Fruit fly (Drosophila melanogaster) whole organism, prepupa: ENCODE results near the gene Hnf4.

ENCODE experiments used
- Blimp-1 ChIP-seq: fragments of 200-800 bp; sonication (Bioruptor generic); optimal IDR thresholded peaks from 3 replicates; lab custom pipeline; 2017; ENCODE audit warnings: missing biosample characterization, missing genetic modification characterization, mild to moderate bottlenecking, moderate library complexity, missing genetic modification reagents
- CG10631 ChIP-seq: fragments of 200-800 bp; sonication (Bioruptor generic); optimal IDR thresholded peaks from 2 replicates; lab custom pipeline; 2016; ENCODE audit warnings: missing biosample characterization, missing genetic modification characterization
- CG10669 ChIP-seq: fragments of 200-800 bp; sonication (Bioruptor generic); optimal IDR thresholded peaks from 3 replicates; lab custom pipeline; 2018; ENCODE audit warnings: missing biosample characterization, mild to moderate bottlenecking, missing genetic modification characterization, moderate library complexity
- CG11294 ChIP-seq: fragments of 200-800 bp; sonication (Bioruptor generic); IDR thresholded peaks from 2 replicates; pipeline ENCODE4 v1.3.6; 2022; ENCODE audit warnings: missing biosample characterization, missing genetic modification characterization
- CG11762 ChIP-seq: fragments of 200-800 bp; sonication (Bioruptor generic); optimal IDR thresholded peaks from 3 replicates; lab custom pipeline; 2016; ENCODE audit warnings: missing biosample characterization, missing genetic modification characterization; ENCODE audit not compliant: insufficient read depth
- CG11902 ChIP-seq: fragments of 200-800 bp; sonication (Bioruptor generic); optimal IDR thresholded peaks from 3 replicates; lab custom pipeline; 2016; ENCODE audit warnings: missing biosample characterization, missing genetic modification characterization
- CG15336 ChIP-seq: fragments of 200-800 bp; sonication (Bioruptor generic); IDR thresholded peaks from 2 replicates; pipeline ENCODE4 v1.3.6; 2022; ENCODE audit warnings: missing biosample characterization, missing genetic modification characterization
- CG16779 ChIP-seq: fragments of 200-800 bp; sonication (Bioruptor generic); optimal IDR thresholded peaks from 3 replicates; lab custom pipeline; 2017; ENCODE audit warnings: missing biosample characterization, mild to moderate bottlenecking, missing genetic modification characterization
- CG32006 ChIP-seq: fragments of 200-800 bp; sonication (Bioruptor generic); optimal IDR thresholded peaks from 3 replicates; lab custom pipeline; 2017; ENCODE audit warnings: missing biosample characterization, mild to moderate bottlenecking, missing genetic modification characterization
- CG34406 ChIP-seq: fragments of 200-800 bp; sonication (Bioruptor generic); optimal IDR thresholded peaks from 3 replicates; lab custom pipeline; 2016; ENCODE audit warnings: missing biosample characterization, missing genetic modification characterization
- CG4318 ChIP-seq: fragments of 200-800 bp; sonication (Bioruptor generic); optimal IDR thresholded peaks from 3 replicates; lab custom pipeline; 2017; ENCODE audit warnings: missing biosample characterization, mild to moderate bottlenecking, missing genetic modification characterization
- CG6163 ChIP-seq: fragments of 200-800 bp; sonication (Bioruptor generic); IDR thresholded peaks from 3 replicates; pipeline ENCODE4 v1.3.6; 2022; ENCODE audit warnings: missing biosample characterization, missing genetic modification characterization
- CG6276 ChIP-seq: fragments of 200-800 bp; sonication (Bioruptor generic); optimal IDR thresholded peaks from 2 replicates; lab custom pipeline; 2017; ENCODE audit warnings: missing biosample characterization, mild to moderate bottlenecking, missing genetic modification characterization
- CG6792 ChIP-seq: fragments of 200-800 bp; sonication (Bioruptor generic); optimal IDR thresholded peaks from 3 replicates; lab custom pipeline; 2016; ENCODE audit warnings: missing biosample characterization, missing genetic modification characterization
- CG7368 ChIP-seq: fragments of 200-800 bp; sonication (Bioruptor generic); optimal IDR thresholded peaks from 3 replicates; lab custom pipeline; 2016; ENCODE audit warnings: missing biosample characterization, missing genetic modification characterization
- CG8119 ChIP-seq: fragments of 200-800 bp; sonication (Bioruptor generic); IDR thresholded peaks from 3 replicates; pipeline ENCODE4 v1.3.6; 2022; ENCODE audit warnings: missing biosample characterization, missing genetic modification characterization
- CG8319 ChIP-seq: fragments of 200-800 bp; sonication (Bioruptor generic); optimal IDR thresholded peaks from 3 replicates; lab custom pipeline; 2016; ENCODE audit warnings: missing biosample characterization, missing genetic modification characterization
- CG8632 ChIP-seq: fragments of 200-800 bp; sonication (Bioruptor generic); optimal IDR thresholded peaks from 3 replicates; lab custom pipeline; 2016; ENCODE audit warnings: missing biosample characterization, missing genetic modification characterization
- CG9139 ChIP-seq: fragments of 200-800 bp; sonication (Bioruptor generic); optimal IDR thresholded peaks from 3 replicates; lab custom pipeline; 2017; ENCODE audit warnings: missing biosample characterization, mild to moderate bottlenecking, missing genetic modification characterization
- Eip75B ChIP-seq: fragments of 200-800 bp; sonication (Bioruptor generic); optimal IDR thresholded peaks from 3 replicates; lab custom pipeline; 2016; ENCODE audit warnings: missing biosample characterization, missing genetic modification characterization
- Eip78C ChIP-seq: fragments of 200-800 bp; sonication (Bioruptor generic); peaks from one replicate; lab custom pipeline; 2016; ENCODE audit warnings: missing biosample characterization, missing genetic modification characterization
- Eip93F ChIP-seq: fragments of 200-800 bp; sonication (Bioruptor generic); optimal IDR thresholded peaks from 2 replicates; lab custom pipeline; 2016; ENCODE audit warnings: missing biosample characterization, mild to moderate bottlenecking, missing genetic modification characterization
- Ets21C ChIP-seq: fragments of 200-800 bp; sonication (Bioruptor generic); optimal IDR thresholded peaks from 3 replicates; lab custom pipeline; 2016; ENCODE audit warnings: missing biosample characterization, missing genetic modification characterization
- Ets96B ChIP-seq: fragments of 200-800 bp; optimal IDR thresholded peaks from 2 replicates; lab custom pipeline; 2019; ENCODE audit warnings: missing biosample characterization, mild to moderate bottlenecking, missing genetic modification characterization, moderate library complexity
- Gug ChIP-seq: fragments of 200-800 bp; sonication (Bioruptor generic); IDR thresholded peaks from 2 replicates; pipeline ENCODE4 v1.3.6; 2022; ENCODE audit warnings: missing biosample characterization, missing genetic modification characterization
- Hr38 ChIP-seq: sonication (Bioruptor generic); optimal IDR thresholded peaks from 2 replicates; lab custom pipeline; 2016; ENCODE audit warnings: missing biosample characterization, missing genetic modification characterization
- Hr4 ChIP-seq: fragments of 200-800 bp; sonication (Bioruptor generic); optimal IDR thresholded peaks from 3 replicates; lab custom pipeline; 2016; ENCODE audit warnings: missing biosample characterization, missing genetic modification characterization
- Lpt ChIP-seq: fragments of 200-800 bp; sonication (Bioruptor generic); optimal IDR thresholded peaks from 3 replicates; lab custom pipeline; 2016; ENCODE audit warnings: missing biosample characterization, missing genetic modification characterization
- Met ChIP-seq: fragments of 200-800 bp; sonication (Bioruptor generic); optimal IDR thresholded peaks from 3 replicates; lab custom pipeline; 2016; ENCODE audit warnings: missing biosample characterization, missing genetic modification characterization
- OdsH ChIP-seq: fragments of 200-800 bp; sonication (Bioruptor generic); optimal IDR thresholded peaks from 3 replicates; lab custom pipeline; 2016; ENCODE audit warnings: missing biosample characterization, missing genetic modification characterization
- Smox ChIP-seq: fragments of 200-800 bp; sonication (Bioruptor generic); optimal IDR thresholded peaks from 3 replicates; lab custom pipeline; 2016; ENCODE audit warnings: missing biosample characterization, missing genetic modification characterization
- Sox102F ChIP-seq: fragments of 200-800 bp; sonication (Bioruptor generic); optimal IDR thresholded peaks from 2 replicates; lab custom pipeline; 2016; ENCODE audit warnings: missing biosample characterization, mild to moderate bottlenecking, missing genetic modification characterization
- Sox14 ChIP-seq: fragments of 200-800 bp; sonication (Bioruptor generic); optimal IDR thresholded peaks from 3 replicates; lab custom pipeline; 2016; ENCODE audit warnings: missing biosample characterization, missing genetic modification characterization
- Sox15 ChIP-seq: fragments of 200-800 bp; sonication (Bioruptor generic); optimal IDR thresholded peaks from 3 replicates; lab custom pipeline; 2016; ENCODE audit warnings: missing biosample characterization, missing genetic modification characterization
- acj6 ChIP-seq: fragments of 200-800 bp; sonication (Bioruptor generic); optimal IDR thresholded peaks from 3 replicates; lab custom pipeline; 2016; ENCODE audit warnings: missing biosample characterization, missing genetic modification characterization
- cyc ChIP-seq: fragments of 200-800 bp; sonication (Bioruptor generic); optimal IDR thresholded peaks from 3 replicates; lab custom pipeline; 2016; ENCODE audit warnings: missing biosample characterization, missing genetic modification characterization
- dac ChIP-seq: fragments of 200-800 bp; sonication (Bioruptor generic); optimal IDR thresholded peaks from 2 replicates; lab custom pipeline; 2017; ENCODE audit warnings: missing biosample characterization, mild to moderate bottlenecking, missing genetic modification characterization
- dsx ChIP-seq: fragments of 200-800 bp; optimal IDR thresholded peaks from 3 replicates; lab custom pipeline; 2019; ENCODE audit warnings: missing biosample characterization, mild to moderate bottlenecking, missing genetic modification characterization, moderate library complexity; ENCODE audit not compliant: poor library complexity, severe bottlenecking
- eg ChIP-seq: fragments of 200-800 bp; sonication (Bioruptor generic); IDR thresholded peaks from 3 replicates; pipeline ENCODE4 v1.3.6; 2022; ENCODE audit warnings: missing biosample characterization, missing genetic modification characterization
- fd85E ChIP-seq: fragments of 200-800 bp; sonication (Bioruptor generic); optimal IDR thresholded peaks from 3 replicates; lab custom pipeline; 2016; ENCODE audit warnings: missing biosample characterization, missing genetic modification characterization
- fkh ChIP-seq: fragments of 200-800 bp; sonication (Bioruptor generic); optimal IDR thresholded peaks from 3 replicates; lab custom pipeline; 2017; ENCODE audit warnings: missing biosample characterization, mild to moderate bottlenecking, missing genetic modification characterization, moderate library complexity
- lz ChIP-seq: fragments of 200-800 bp; sonication (Bioruptor generic); optimal IDR thresholded peaks from 3 replicates; lab custom pipeline; 2016; ENCODE audit warnings: missing biosample characterization, missing genetic modification characterization
- net ChIP-seq: fragments of 200-800 bp; sonication (Bioruptor generic); optimal IDR thresholded peaks from 3 replicates; lab custom pipeline; 2016; ENCODE audit warnings: missing biosample characterization, missing genetic modification characterization
- salr ChIP-seq, 2 experiments: fragments of 200-800 bp; sonication (Bioruptor generic); optimal IDR thresholded peaks; 3 replicates each; lab custom pipeline; 2016 to 2018; ENCODE audit warnings: missing biosample characterization in 2 of 2, missing genetic modification characterization in 2 of 2, mild to moderate bottlenecking in 1 of 2
- spab ChIP-seq: fragments of 200-800 bp; sonication (Bioruptor generic); optimal IDR thresholded peaks from 2 replicates; lab custom pipeline; 2017; ENCODE audit warnings: missing biosample characterization, mild to moderate bottlenecking, missing genetic modification characterization, missing genetic modification reagents
- ss ChIP-seq, 2 experiments: fragments of 200-800 bp; sonication (Bioruptor generic); optimal IDR thresholded peaks; 2 replicates in 1 of 2; 3 replicates in 1 of 2; lab custom pipeline; 2017 to 2018; ENCODE audit warnings: mild to moderate bottlenecking in 2 of 2, missing biosample characterization in 2 of 2, missing genetic modification characterization in 2 of 2, moderate library complexity in 1 of 2
- svp ChIP-seq: fragments of 200-800 bp; sonication (Bioruptor generic); peaks from one replicate; lab custom pipeline; 2016; ENCODE audit warnings: missing biosample characterization, missing genetic modification characterization
- topi ChIP-seq: fragments of 200-800 bp; sonication (Bioruptor generic); optimal IDR thresholded peaks from 3 replicates; lab custom pipeline; 2016; ENCODE audit warnings: missing biosample characterization, missing genetic modification characterization

Gene Hnf4

DNA sequence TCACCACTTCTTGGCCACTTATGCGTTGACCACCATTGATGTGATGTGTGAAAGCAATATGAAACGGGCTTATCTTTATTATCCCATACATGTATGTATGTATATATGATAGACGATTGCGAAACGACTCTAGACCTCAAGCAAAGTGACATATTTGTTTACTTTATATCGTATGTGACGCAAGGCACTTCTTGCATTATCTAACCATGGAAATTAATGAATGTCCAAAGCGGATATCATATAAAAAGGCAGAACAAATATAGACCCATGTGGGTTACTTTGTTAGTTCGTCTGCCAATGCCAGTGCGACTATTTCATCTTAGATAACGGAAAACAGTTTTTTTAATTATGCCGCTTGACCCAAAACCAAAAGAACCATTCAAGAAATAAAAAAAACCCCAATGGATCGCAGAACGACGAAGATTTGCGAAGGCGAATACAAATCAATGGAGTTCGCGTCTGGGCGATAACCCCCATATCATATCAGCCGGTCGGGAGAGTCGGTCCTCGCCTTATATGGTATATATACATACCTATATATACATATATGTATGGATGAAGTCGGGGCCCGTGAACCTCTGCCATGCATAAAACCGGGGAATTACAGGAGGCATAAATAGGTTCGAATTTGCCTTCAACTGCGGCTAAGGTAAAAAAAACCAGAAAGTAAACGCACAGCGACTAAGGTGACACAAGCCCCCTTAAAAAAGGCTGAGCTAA lies 6.3 kb downstream of the Hnf4 start:
- TF ChIP-seq svp (GFP tag; lab: Kevin White, UChicago) (peak; percentile 97), Eip78C (peak; percentile 57), CG11294 (no peak)

DNA sequence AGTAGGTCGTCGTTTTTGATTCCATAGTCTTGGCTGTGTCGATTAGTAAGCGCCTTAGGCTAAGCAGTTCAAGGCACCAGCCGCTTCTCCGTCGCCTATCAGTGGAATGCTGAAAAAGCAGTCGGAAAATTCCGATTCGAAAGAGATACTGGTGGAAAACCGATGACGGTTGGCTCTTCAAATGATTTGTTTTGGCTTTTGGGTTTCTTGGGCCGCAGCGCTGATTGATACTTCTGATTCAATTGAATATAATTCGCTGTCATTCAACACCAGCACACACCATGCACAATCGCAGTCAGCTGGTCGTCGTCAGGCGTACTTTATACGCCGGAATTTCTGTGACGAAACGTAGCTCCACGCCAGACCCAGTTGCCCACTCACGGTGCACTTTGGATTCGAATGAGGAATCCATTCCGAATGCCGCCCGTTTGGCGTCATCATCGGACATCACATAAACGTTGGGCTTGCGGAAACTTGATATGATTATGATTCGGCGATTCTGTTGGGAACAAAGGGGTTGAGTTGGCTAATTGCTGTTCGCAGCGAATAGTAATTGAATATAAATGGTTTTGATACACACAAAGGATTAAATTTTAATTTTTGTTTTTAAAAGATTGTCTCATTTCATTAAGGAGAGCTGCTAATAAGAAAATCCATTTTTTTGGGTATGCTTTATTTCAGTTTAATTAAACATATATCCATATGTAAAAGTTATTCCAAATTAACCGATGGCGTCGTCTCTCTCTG lies 8.4 kb downstream of the Hnf4 start:
- 0 out of 2 replicates have a peak, but pooled peaks have one; percentile 11 for TF ChIP-seq CG15336 (GFP tag; lab: Robert Waterston, UW)
- TF ChIP-seq spab (GFP tag; lab: Kevin White, UChicago), result no peak
- TF ChIP-seq Met (GFP tag; lab: Kevin White, UChicago), result no peak
- no peak for TF ChIP-seq CG6163
- no peak for TF ChIP-seq Gug (GFP tag; lab: Robert Waterston, UW)
- no peak for TF ChIP-seq CG10669
- no peak for TF ChIP-seq CG8632
- TF ChIP-seq ss (GFP tag; optimal IDR thresholded peaks at IDR 0.05; lab: Kevin White, UChicago), result peak in 1 of 2 experiments; percentile 41
- no peak for TF ChIP-seq CG10631 (GFP tag; lab: Kevin White, UChicago)
- no peak for TF ChIP-seq Blimp-1 (GFP tag; lab: Kevin White, UChicago)
- no peak for TF ChIP-seq CG8119 (GFP tag; lab: Robert Waterston, UW)
- TF ChIP-seq acj6 (GFP tag; lab: Kevin White, UChicago), result no peak
- TF ChIP-seq CG9139 (GFP tag; lab: Kevin White, UChicago), result no peak
- no peak for TF ChIP-seq Hr38 (GFP tag; lab: Kevin White, UChicago)
- no peak for TF ChIP-seq CG11902
- no peak for TF ChIP-seq CG7368 (GFP tag; lab: Kevin White, UChicago)
- TF ChIP-seq Ets21C (GFP tag; lab: Kevin White, UChicago), result no peak
- no peak for TF ChIP-seq Lpt
- TF ChIP-seq CG8319 (GFP tag; lab: Kevin White, UChicago), result no peak
- no peak for TF ChIP-seq CG16779
- TF ChIP-seq Eip75B (GFP tag; lab: Kevin White, UChicago), result no peak
- TF ChIP-seq Sox102F (GFP tag; lab: Kevin White, UChicago), result no peak
- TF ChIP-seq dsx (GFP tag; lab: Kevin White, UChicago), result no peak
- no peak for TF ChIP-seq fkh (GFP tag; lab: Kevin White, UChicago)
- TF ChIP-seq dac (GFP tag; lab: Kevin White, UChicago), result no peak
- no peak for TF ChIP-seq CG4318 (GFP tag; lab: Kevin White, UChicago)
- peak; percentile 20 for TF ChIP-seq CG6276 (GFP tag; lab: Kevin White, UChicago)
- peak; percentile 79 for TF ChIP-seq svp (GFP tag; lab: Kevin White, UChicago)
- no peak for TF ChIP-seq lz (GFP tag; lab: Kevin White, UChicago)
- no peak for TF ChIP-seq OdsH (GFP tag; lab: Kevin White, UChicago)
- no peak for TF ChIP-seq Sox15 (GFP tag; lab: Kevin White, UChicago)
- TF ChIP-seq salr (GFP tag; optimal IDR thresholded peaks at IDR 0.05; lab: Kevin White, UChicago), result no peak
- TF ChIP-seq cyc (GFP tag; lab: Kevin White, UChicago), result no peak
- TF ChIP-seq fd85E (GFP tag; lab: Kevin White, UChicago), result no peak
- TF ChIP-seq Hr4, result no peak
- no peak for TF ChIP-seq CG11294
- TF ChIP-seq Eip78C, result peak; percentile 77
- no peak for TF ChIP-seq Smox
- TF ChIP-seq topi (GFP tag; lab: Kevin White, UChicago), result no peak
- TF ChIP-seq CG11762 (GFP tag; lab: Kevin White, UChicago), result no peak
- no peak for TF ChIP-seq Ets96B (tag; lab: Kevin White, UChicago)
- no peak for TF ChIP-seq eg (GFP tag; lab: Robert Waterston, UW)
- TF ChIP-seq net (GFP tag; lab: Kevin White, UChicago), result no peak
- TF ChIP-seq CG32006 (GFP tag; lab: Kevin White, UChicago), result no peak
- TF ChIP-seq Eip93F (GFP tag; lab: Kevin White, UChicago), result peak; percentile 8
- TF ChIP-seq CG6792, result no peak
- no peak for TF ChIP-seq CG34406
- no peak for TF ChIP-seq Sox14 (GFP tag; lab: Kevin White, UChicago)
